Fruit fly (Drosophila melanogaster): Measurements from ENCODE around the gene Cad96Ca.
A peak's percentile ranks its signal among the peaks of the same experiment; 100 is the strongest.

Gene Cad96Ca

dm6 chr3R:25249145-25250141 lies 41.4 kb upstream of the Cad96Ca start, which contains the start of gene Nup358 (continued):
- peak; percentile 54; the same call in 1 of the 3 replicates for TF ChIP-seq Dbx (GFP tag; IDR thresholded peaks at IDR 0.05)
- peak; percentile 37 for TF ChIP-seq CG15601 (tag; optimal IDR thresholded peaks at IDR 0.05)
- no peak for TF ChIP-seq Antp (GFP tag; optimal IDR thresholded peaks at IDR 0.05)
- no peak for TF ChIP-seq CG8359 (GFP tag; optimal IDR thresholded peaks at IDR 0.05; ENCODE audit: borderline replicate concordance)
- TF ChIP-seq ab (GFP tag; optimal IDR thresholded peaks at IDR 0.05): no peak
- no peak for TF ChIP-seq emc (GFP tag; optimal IDR thresholded peaks at IDR 0.05)
- TF ChIP-seq CG42726 (GFP tag; IDR thresholded peaks at IDR 0.05; ENCODE audit: partially characterized antibody): peak; percentile 99
- peak; percentile 99 for TF ChIP-seq CG6791 (GFP tag; IDR thresholded peaks at IDR 0.05; ENCODE audit: partially characterized antibody)
- peak; percentile 62 for TF ChIP-seq stwl (tag; optimal IDR thresholded peaks at IDR 0.05)
- TF ChIP-seq CG14014 (GFP tag; IDR thresholded peaks at IDR 0.05): no peak
- no peak for TF ChIP-seq cas (GFP tag; IDR thresholded peaks at IDR 0.05)
- no peak for TF ChIP-seq Atf6 (GFP tag; IDR thresholded peaks at IDR 0.05)
- peak; percentile 99 for TF ChIP-seq ato (GFP tag; IDR thresholded peaks at IDR 0.05; ENCODE audit: partially characterized antibody)
- peak; percentile 72 for TF ChIP-seq pzg (GFP tag; optimal IDR thresholded peaks at IDR 0.05)
- peak; percentile 55 for TF ChIP-seq B-H2 (GFP tag; optimal IDR thresholded peaks at IDR 0.05)
- TF ChIP-seq lola (GFP tag; optimal IDR thresholded peaks at IDR 0.05): no peak
- TF ChIP-seq sob (GFP tag; IDR thresholded peaks at IDR 0.05): no peak
- TF ChIP-seq HmgZ (tag; optimal IDR thresholded peaks at IDR 0.05): peak; percentile 36
- TF ChIP-seq hkb (optimal IDR thresholded peaks at IDR 0.05): no peak
- TF ChIP-seq hkb (GFP tag; IDR thresholded peaks at IDR 0.05): no peak
- no peak for TF ChIP-seq Aef1 (GFP tag; IDR thresholded peaks at IDR 0.05)
- no peak for TF ChIP-seq maf-S (GFP tag; optimal IDR thresholded peaks at IDR 0.05)
- TF ChIP-seq sima (GFP tag; optimal IDR thresholded peaks at IDR 0.05): no peak
- TF ChIP-seq ci (GFP tag; IDR thresholded peaks at IDR 0.05): no peak; the same call in 2 of the 3 replicates
- peak; percentile 97 for TF ChIP-seq CG7963 (GFP tag; IDR thresholded peaks at IDR 0.05; ENCODE audit: partially characterized antibody)
- no peak for TF ChIP-seq tx (GFP tag; optimal IDR thresholded peaks at IDR 0.05)
- no peak for TF ChIP-seq Stat92E (GFP tag; optimal IDR thresholded peaks at IDR 0.05)
- TF ChIP-seq fu2 (GFP tag; optimal IDR thresholded peaks at IDR 0.05): no peak
- peak; percentile 96 for TF ChIP-seq Doc3 (GFP tag; IDR thresholded peaks at IDR 0.05; ENCODE audit: partially characterized antibody)
- TF ChIP-seq NfI (GFP tag; optimal IDR thresholded peaks at IDR 0.05): no peak
- TF ChIP-seq nerfin-1 (tag; optimal IDR thresholded peaks at IDR 0.05): peak; percentile 98
- peak; percentile 85 for TF ChIP-seq cg (GFP tag; optimal IDR thresholded peaks at IDR 0.05)
- TF ChIP-seq luna (GFP tag; optimal IDR thresholded peaks at IDR 0.05): no peak
- TF ChIP-seq jigr1 (GFP tag; IDR thresholded peaks at IDR 0.05): no peak; the same call in 2 of the 3 replicates
- no peak for TF ChIP-seq CG7745 (tag; optimal IDR thresholded peaks at IDR 0.05)
- TF ChIP-seq mirr (GFP tag; optimal IDR thresholded peaks at IDR 0.05): no peak
- TF ChIP-seq vnd (GFP tag; IDR thresholded peaks at IDR 0.05; ENCODE audit: partially characterized antibody): peak; percentile 97
- TF ChIP-seq ase (GFP tag; IDR thresholded peaks at IDR 0.05): no peak
- TF ChIP-seq Optix (GFP tag; IDR thresholded peaks at IDR 0.05): no peak
- TF ChIP-seq CG32532 (GFP tag; IDR thresholded peaks at IDR 0.05): peak; percentile 21; the same call in 1 of the 2 replicates
- peak; percentile 98 for TF ChIP-seq knrl (GFP tag; IDR thresholded peaks at IDR 0.05; ENCODE audit: partially characterized antibody)
- peak; percentile 64 for TF ChIP-seq row (GFP tag; IDR thresholded peaks at IDR 0.05)
- TF ChIP-seq CG10147 (GFP tag; optimal IDR thresholded peaks at IDR 0.05): no peak
- TF ChIP-seq Fer2 (tag; optimal IDR thresholded peaks at IDR 0.05): no peak
- TF ChIP-seq Meics (GFP tag; optimal IDR thresholded peaks at IDR 0.05): no peak
- no peak for TF ChIP-seq ash1 (GFP tag; optimal IDR thresholded peaks at IDR 0.05)
- no peak for TF ChIP-seq C15 (GFP tag; IDR thresholded peaks at IDR 0.05)
- TF ChIP-seq CG8478 (optimal IDR thresholded peaks at IDR 0.05): no peak
